Worm (Caenorhabditis elegans) whole organism, early embryonic: ENCODE data around the gene frl-1.

ENCODE experiments used
- B0310.2 ChIP-seq: sonication (generic microtip); optimal IDR thresholded peaks from 2 replicates; lab custom pipeline; 2016; ENCODE audit warnings: mild to moderate bottlenecking, missing genetic modification characterization, missing compliant biosample characterization
- F13C5.2 ChIP-seq: sonication (generic microtip); optimal IDR thresholded peaks from 2 replicates; lab custom pipeline; 2017; ENCODE audit warnings: mild to moderate bottlenecking, missing genetic modification characterization, inconsistent platforms, missing compliant biosample characterization
- aly-1 ChIP-seq: sonication (generic microtip); optimal IDR thresholded peaks from 2 replicates; lab custom pipeline; 2016; ENCODE audit warnings: missing genetic modification characterization, missing compliant biosample characterization
- ama-1 ChIP-seq: fragments of 150-350 bp; optimal IDR thresholded peaks from 2 replicates; lab custom pipeline; 2014
- ceh-13 ChIP-seq: fragments of 200-800 bp; sonication (Bioruptor generic); optimal IDR thresholded peaks from 2 replicates; lab custom pipeline; 2018; ENCODE audit warnings: mild to moderate bottlenecking, missing genetic modification characterization, missing compliant biosample characterization
- ceh-36 ChIP-seq: sonication (generic microtip); optimal IDR thresholded peaks from 2 replicates; lab custom pipeline; 2016; ENCODE audit warnings: missing genetic modification characterization, inconsistent platforms, missing compliant biosample characterization
- ets-7 ChIP-seq: sonication (generic microtip); optimal IDR thresholded peaks from 2 replicates; lab custom pipeline; 2016; ENCODE audit warnings: missing genotype, missing genetic modification characterization, missing compliant biosample characterization
- flt-1 ChIP-seq: fragments of 200-800 bp; sonication (Bioruptor generic); IDR thresholded peaks from 2 replicates; pipeline ENCODE4 v1.3.6; 2022; ENCODE audit warnings: missing genetic modification characterization, missing compliant biosample characterization
- hmbx-1 ChIP-seq: sonication (generic microtip); optimal IDR thresholded peaks from 2 replicates; lab custom pipeline; 2016; ENCODE audit warnings: mild to moderate bottlenecking, missing genetic modification characterization, missing compliant biosample characterization
- hmg-4 ChIP-seq: fragments of 200-800 bp; sonication (Bioruptor generic); optimal IDR thresholded peaks from 2 replicates; lab custom pipeline; 2018; ENCODE audit warnings: mild to moderate bottlenecking, missing genetic modification characterization, missing compliant biosample characterization
- hnd-1 ChIP-seq: sonication (generic microtip); optimal IDR thresholded peaks from 2 replicates; lab custom pipeline; 2016; ENCODE audit warnings: missing genetic modification characterization, missing compliant biosample characterization
- pes-1 ChIP-seq: fragments of 200-800 bp; sonication (Bioruptor generic); IDR thresholded peaks from 2 replicates; pipeline ENCODE4 v1.3.6; 2022; ENCODE audit warnings: missing genetic modification reagents, missing genetic modification characterization, missing compliant biosample characterization
- scrt-1 ChIP-seq: fragments of 200-800 bp; sonication (Bioruptor generic); IDR thresholded peaks from 2 replicates; pipeline ENCODE4 v1.3.6; 2022; ENCODE audit warnings: missing genetic modification characterization, missing compliant biosample characterization
- sea-1 ChIP-seq: fragments of 200-800 bp; sonication (Bioruptor generic); conservative IDR thresholded peaks from 2 replicates; pipeline ENCODE4 v1.3.6; 2022; ENCODE audit warnings: missing genetic modification characterization, missing compliant biosample characterization
- tbx-11 ChIP-seq: fragments of 200-800 bp; sonication (Bioruptor generic); IDR thresholded peaks from 2 replicates; pipeline ENCODE4 v1.3.6; 2022; ENCODE audit warnings: missing genetic modification characterization, missing compliant biosample characterization
- tbx-37 ChIP-seq: fragments of 200-800 bp; sonication (Bioruptor generic); conservative IDR thresholded peaks from 2 replicates; pipeline ENCODE4 v1.3.6; 2022; ENCODE audit warnings: missing genetic modification reagents, missing genetic modification characterization, missing compliant biosample characterization
- tra-4 ChIP-seq: sonication (generic microtip); optimal IDR thresholded peaks from 2 replicates; lab custom pipeline; 2017; ENCODE audit warnings: missing genetic modification characterization, missing compliant biosample characterization

The frl-1 gene

ce11 chrIII:2129991-2130390, 6.1 kb downstream of the frl-1 start:
- TF ChIP-seq B0310.2 (no peak), sea-1 (GFP tag; lab: Robert Waterston, UW) (no peak), tbx-37 (no peak), ets-7 (no peak), ama-1 (lab: Kevin White, UChicago) (no peak), tbx-11 (GFP tag; lab: Robert Waterston, UW) (no peak), hmg-4 (GFP tag; lab: Kevin White, UChicago) (no peak), ceh-36 (tag; lab: Kevin White, UChicago) (no peak), tra-4 (tag; lab: Kevin White, UChicago) (no peak), F13C5.2 (tag; lab: Kevin White, UChicago) (no peak), hnd-1 (tag; lab: Kevin White, UChicago) (no peak), pes-1 (no peak), ceh-13 (no peak), aly-1 (tag; lab: Kevin White, UChicago) (no peak), flt-1 (no peak), hmbx-1 (no peak)

ce11 chrIII:2132059-2132458, 8.1 kb downstream of the frl-1 start:
- TF ChIP-seq sea-1 (GFP tag; lab: Robert Waterston, UW) = no peak
- no peak for TF ChIP-seq ama-1 (lab: Kevin White, UChicago)
- TF ChIP-seq hnd-1 (tag; lab: Kevin White, UChicago) = no peak
- TF ChIP-seq F13C5.2 (tag; lab: Kevin White, UChicago) = no peak
- no peak for TF ChIP-seq ets-7
- no peak for TF ChIP-seq tbx-11 (GFP tag; lab: Robert Waterston, UW)
- no peak for TF ChIP-seq hmg-4 (GFP tag; lab: Kevin White, UChicago)
- TF ChIP-seq hmbx-1 = no peak

ce11 chrIII:2133928-2134327, 10.0 kb downstream of the frl-1 start:
- no peak for TF ChIP-seq B0310.2
- TF ChIP-seq tbx-11 (GFP tag; lab: Robert Waterston, UW) = no peak
- no peak for TF ChIP-seq ets-7
- TF ChIP-seq F13C5.2 (tag; lab: Kevin White, UChicago) = no peak
- no peak for TF ChIP-seq hnd-1 (tag; lab: Kevin White, UChicago)
- TF ChIP-seq sea-1 (GFP tag; lab: Robert Waterston, UW) = no peak
- TF ChIP-seq ceh-13 = no peak

DNA sequence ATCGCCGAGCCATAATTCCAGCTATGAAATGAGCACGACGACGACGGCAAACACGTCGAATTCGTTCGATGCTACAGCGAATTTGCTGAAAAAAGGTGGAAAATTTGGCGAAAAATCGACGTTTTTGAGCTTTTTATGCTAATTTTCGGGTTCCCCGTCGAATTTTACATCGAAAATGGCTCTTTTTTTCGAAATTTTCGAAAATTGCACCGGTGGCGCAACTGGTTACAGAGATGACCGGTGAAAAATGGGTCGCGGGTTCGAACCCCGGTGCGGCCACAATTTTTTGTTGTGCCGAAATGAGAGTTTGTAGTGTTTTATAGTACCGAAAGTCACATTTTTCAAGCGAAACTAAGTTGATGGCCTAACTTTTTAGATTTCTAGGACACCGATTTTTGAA, 13.6 kb downstream of the frl-1 start:
- TF ChIP-seq aly-1 (tag; lab: Kevin White, UChicago) (no peak), flt-1 (no peak), pes-1 (no peak), tra-4 (tag; lab: Kevin White, UChicago) (no peak), tbx-37 (no peak), ceh-13 (no peak), tbx-11 (GFP tag; lab: Robert Waterston, UW) (no peak), ets-7 (no peak), B0310.2 (no peak), scrt-1 (no peak), hmg-4 (GFP tag; lab: Kevin White, UChicago) (no peak), hnd-1 (tag; lab: Kevin White, UChicago) (no peak)

- TF ChIP-seq ceh-36 (tag; lab: Kevin White, UChicago) = no peak
- TF ChIP-seq sea-1 (GFP tag; lab: Robert Waterston, UW) = no peak
- no peak for TF ChIP-seq tbx-11 (GFP tag; lab: Robert Waterston, UW)
- TF ChIP-seq aly-1 (tag; lab: Kevin White, UChicago) = no peak
- TF ChIP-seq tbx-37 = no peak
- TF ChIP-seq pes-1 = no peak
- TF ChIP-seq ama-1 (lab: Kevin White, UChicago) = no peak
- TF ChIP-seq flt-1 = no peak
- TF ChIP-seq ets-7 = no peak
- TF ChIP-seq F13C5.2 (tag; lab: Kevin White, UChicago) = no peak
- TF ChIP-seq hmbx-1 = no peak
- no peak for TF ChIP-seq tra-4 (tag; lab: Kevin White, UChicago)
- TF ChIP-seq hnd-1 (tag; lab: Kevin White, UChicago) = no peak
- TF ChIP-seq B0310.2 = no peak
- no peak for TF ChIP-seq hmg-4 (GFP tag; lab: Kevin White, UChicago)
- no peak for TF ChIP-seq ceh-13
- no peak for TF ChIP-seq scrt-1
These were observed 26.6 kb downstream of the frl-1 start for ce11 chrIII:2150555-2150954.

- TF ChIP-seq hmg-4 (GFP tag; lab: Kevin White, UChicago) (no peak), ets-7 (no peak), B0310.2 (no peak), hmbx-1 (no peak), ceh-36 (tag; lab: Kevin White, UChicago) (peak; percentile 16), tbx-37 (no peak), F13C5.2 (tag; lab: Kevin White, UChicago) (peak; percentile 62), ceh-13 (no peak), flt-1 (no peak), aly-1 (tag; lab: Kevin White, UChicago) (no peak), sea-1 (GFP tag; lab: Robert Waterston, UW) (no peak), pes-1 (peak; percentile 58; the same call in 1 of the 2 replicates), scrt-1 (no peak), ama-1 (lab: Kevin White, UChicago) (no peak), hnd-1 (tag; lab: Kevin White, UChicago) (no peak), tra-4 (tag; lab: Kevin White, UChicago) (no peak)
These were observed 27.6 kb downstream of the frl-1 start, which contains the start of gene gcn-1 for ce11 chrIII:2151480-2151995. Gene gcn-1 (plus strand): TSS chrIII:2151945.

DNA sequence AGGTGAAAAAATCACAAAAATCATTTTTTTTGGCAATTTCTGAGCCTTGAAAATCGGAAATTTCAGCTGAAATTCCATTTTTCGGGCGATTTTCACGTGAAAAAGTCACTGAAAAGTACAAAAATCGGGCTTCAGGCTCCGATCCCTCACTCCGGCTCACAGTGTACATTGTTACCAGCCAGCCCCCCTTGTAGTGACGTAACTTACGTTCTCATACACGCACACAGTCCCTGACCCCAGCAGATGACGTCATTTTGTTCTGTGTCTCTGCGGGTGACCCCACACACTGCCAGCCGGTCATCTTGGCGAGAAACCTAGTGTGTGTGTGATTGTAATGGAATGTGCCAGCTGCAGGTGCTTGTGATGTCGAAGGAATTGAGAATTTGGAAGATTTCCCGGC, 35.2 kb downstream of the frl-1 start:
- TF ChIP-seq ceh-13 (no peak), hmbx-1 (no peak), F13C5.2 (tag; lab: Kevin White, UChicago) (no peak), scrt-1 (no peak), flt-1 (no peak), tbx-37 (no peak), sea-1 (GFP tag; lab: Robert Waterston, UW) (no peak), pes-1 (no peak), hnd-1 (tag; lab: Kevin White, UChicago) (no peak), ets-7 (no peak), aly-1 (tag; lab: Kevin White, UChicago) (no peak), hmg-4 (GFP tag; lab: Kevin White, UChicago) (no peak), B0310.2 (no peak), tra-4 (tag; lab: Kevin White, UChicago) (no peak), ama-1 (lab: Kevin White, UChicago) (no peak), tbx-11 (GFP tag; lab: Robert Waterston, UW) (no peak)
